Worm (Caenorhabditis elegans) whole organism, L1 larva: ENCODE results near the gene coq-3.
A peak's percentile ranks its signal among the peaks of the same experiment; 100 is the strongest.

Experiments
- C16A3.4 ChIP-seq: fragments of 150-350 bp; optimal IDR thresholded peaks from 2 replicates; lab custom pipeline; 2014; ENCODE audit warnings: missing biosample characterization, missing genetic modification characterization
- Y116A8C.19 ChIP-seq: sonication (generic microtip); optimal IDR thresholded peaks from 2 replicates; lab custom pipeline; 2016; ENCODE audit warnings: missing compliant biosample characterization, missing genetic modification characterization, borderline replicate concordance
- alr-1 ChIP-seq: fragments of 200-800 bp; sonication (Bioruptor generic); optimal IDR thresholded peaks from 2 replicates; lab custom pipeline; 2018; ENCODE audit warnings: borderline replicate concordance, mild to moderate bottlenecking, missing genetic modification characterization, missing compliant biosample characterization
- aly-2 ChIP-seq: fragments of 150-350 bp; optimal IDR thresholded peaks from 2 replicates; lab custom pipeline; 2014; ENCODE audit warnings: missing biosample characterization, missing genetic modification characterization
- blmp-1 ChIP-seq: fragments of 150-350 bp; optimal IDR thresholded peaks from 2 replicates; lab custom pipeline; 2014; ENCODE audit warnings: missing biosample characterization, missing genetic modification characterization
- ceh-82 ChIP-seq, 3 experiments: fragments of 150-350 bp in 1 of 3; sonication (generic microtip) in 2 of 3; optimal IDR thresholded peaks; 2 replicates each; lab custom pipeline; 2014 to 2017; ENCODE audit warnings: missing biosample characterization in 3 of 3, missing genetic modification characterization in 3 of 3
- ceh-90 ChIP-seq: sonication (generic microtip); optimal IDR thresholded peaks from 2 replicates; lab custom pipeline; 2016; ENCODE audit warnings: missing genetic modification characterization, missing compliant biosample characterization
- ces-1 ChIP-seq: fragments of 150-350 bp; optimal IDR thresholded peaks from 2 replicates; lab custom pipeline; 2014; ENCODE audit warnings: missing biosample characterization, missing genetic modification reagents, missing genetic modification characterization
- dpl-1 ChIP-seq, 3 experiments: fragments of 150-350 bp in 2 of 3; sonication (generic microtip) in 1 of 3; optimal IDR thresholded peaks; 2 replicates each; lab custom pipeline; 2014 to 2017; ENCODE audit warnings: missing biosample characterization in 3 of 3, missing genetic modification characterization in 3 of 3, missing genetic modification reagents in 3 of 3
- dsc-1 ChIP-seq: sonication (generic microtip); optimal IDR thresholded peaks from 2 replicates; lab custom pipeline; 2016; ENCODE audit warnings: mild to moderate bottlenecking, missing genetic modification characterization, missing compliant biosample characterization
- efl-3 ChIP-seq: fragments of 200-800 bp; sonication (Bioruptor generic); optimal IDR thresholded peaks from 2 replicates; lab custom pipeline; 2018; ENCODE audit warnings: mild to moderate bottlenecking, missing genetic modification characterization, missing compliant biosample characterization
- egl-13 ChIP-seq: sonication (generic microtip); optimal IDR thresholded peaks from 2 replicates; lab custom pipeline; 2016; ENCODE audit warnings: missing genotype, missing genetic modification reagents, missing genetic modification characterization, missing compliant biosample characterization
- egl-27 ChIP-seq, 2 experiments: fragments of 150-350 bp in 1 of 2; sonication (generic microtip); optimal IDR thresholded peaks; 3 replicates each; lab custom pipeline; 2017 to 2018; ENCODE audit warnings: missing biosample characterization in 2 of 2, missing genetic modification characterization in 2 of 2, missing genetic modification reagents in 2 of 2
- elt-2 ChIP-seq: sonication (generic microtip); optimal IDR thresholded peaks from 2 replicates; lab custom pipeline; 2016; ENCODE audit warnings: missing genetic modification characterization, mild to moderate bottlenecking, inconsistent platforms, missing compliant biosample characterization, missing genetic modification reagents
- ets-5 ChIP-seq: fragments of 200-800 bp; sonication (Bioruptor generic); IDR thresholded peaks from 2 replicates; pipeline ENCODE4 v1.3.6; 2022; ENCODE audit warnings: missing genetic modification characterization, missing compliant biosample characterization
- fkh-4 ChIP-seq: sonication (generic microtip); optimal IDR thresholded peaks from 2 replicates; lab custom pipeline; 2016; ENCODE audit warnings: missing compliant biosample characterization, missing genetic modification characterization, borderline replicate concordance
- grh-1 ChIP-seq: fragments of 200-800 bp; sonication (Bioruptor generic); IDR thresholded peaks from 2 replicates; pipeline ENCODE4 v1.3.6; 2022; ENCODE audit warnings: missing genetic modification reagents, missing genetic modification characterization, missing compliant biosample characterization
- hlh-17 ChIP-seq: fragments of 200-800 bp; sonication (Bioruptor generic); optimal IDR thresholded peaks from 2 replicates; lab custom pipeline; 2018; ENCODE audit warnings: missing genetic modification characterization, mild to moderate bottlenecking, missing compliant biosample characterization, moderate library complexity, borderline replicate concordance
- hlh-4 ChIP-seq: sonication (generic microtip); optimal IDR thresholded peaks from 2 replicates; lab custom pipeline; 2016; ENCODE audit warnings: mild to moderate bottlenecking, missing genetic modification characterization, missing compliant biosample characterization
- hpl-2 ChIP-seq: fragments of 150-350 bp; optimal IDR thresholded peaks from 2 replicates; lab custom pipeline; 2014; ENCODE audit warnings: missing biosample characterization, missing genetic modification reagents, missing genetic modification characterization
- irx-1 ChIP-seq: sonication (generic microtip); optimal IDR thresholded peaks from 2 replicates; lab custom pipeline; 2016; ENCODE audit warnings: missing genetic modification characterization, missing compliant biosample characterization
- jun-1 ChIP-seq: fragments of 150-350 bp; optimal IDR thresholded peaks from 2 replicates; lab custom pipeline; 2014; ENCODE audit warnings: missing biosample characterization, missing genetic modification reagents, missing genetic modification characterization
- lin-13 ChIP-seq: fragments of 150-350 bp; optimal IDR thresholded peaks from 2 replicates; lab custom pipeline; 2014; ENCODE audit warnings: missing biosample characterization, missing genetic modification reagents, missing genetic modification characterization
- lin-14 ChIP-seq: fragments of 200-800 bp; sonication (Bioruptor generic); optimal IDR thresholded peaks from 2 replicates; lab custom pipeline; 2018; ENCODE audit warnings: mild to moderate bottlenecking, missing genetic modification characterization, moderate library complexity, missing compliant biosample characterization
- lin-15B ChIP-seq: fragments of 150-350 bp; sonication (generic microtip); optimal IDR thresholded peaks from 3 replicates; lab custom pipeline; 2014; ENCODE audit warnings: missing biosample characterization, missing genetic modification characterization
- lin-39 ChIP-seq: fragments of 150-350 bp; optimal IDR thresholded peaks from 2 replicates; lab custom pipeline; 2014; ENCODE audit warnings: missing biosample characterization, missing genetic modification reagents, missing genetic modification characterization
- lir-3 ChIP-seq: sonication (generic microtip); optimal IDR thresholded peaks from 2 replicates; lab custom pipeline; 2016; ENCODE audit warnings: mild to moderate bottlenecking, missing genetic modification characterization, moderate library complexity, missing compliant biosample characterization; ENCODE audit not compliant: poor library complexity
- lsy-2 ChIP-seq, 2 experiments: fragments of 150-350 bp; optimal IDR thresholded peaks; 2 replicates each; lab custom pipeline; 2014; ENCODE audit warnings: missing biosample characterization in 2 of 2, missing genetic modification characterization in 2 of 2
- mdl-1 ChIP-seq, 2 experiments: fragments of 150-350 bp; optimal IDR thresholded peaks; 2 replicates each; lab custom pipeline; 2014 to 2017; ENCODE audit warnings: missing biosample characterization in 2 of 2, missing genetic modification characterization in 2 of 2, inconsistent platforms in 1 of 2
- nhr-11 ChIP-seq: fragments of 150-350 bp; optimal IDR thresholded peaks from 2 replicates; lab custom pipeline; 2014; ENCODE audit warnings: missing biosample characterization, missing genetic modification characterization
- nhr-19 ChIP-seq: fragments of 200-800 bp; sonication (Bioruptor generic); conservative IDR thresholded peaks from 2 replicates; pipeline ENCODE4 v1.3.6; 2022; ENCODE audit warnings: missing genetic modification characterization, missing compliant biosample characterization
- nhr-20 ChIP-seq: sonication (generic microtip); optimal IDR thresholded peaks from 2 replicates; lab custom pipeline; 2016; ENCODE audit warnings: mild to moderate bottlenecking, missing genetic modification characterization, missing compliant biosample characterization
- nhr-28 ChIP-seq: fragments of 150-350 bp; optimal IDR thresholded peaks from 2 replicates; lab custom pipeline; 2014; ENCODE audit warnings: missing biosample characterization, missing genetic modification characterization
- nhr-47 ChIP-seq: sonication (generic microtip); optimal IDR thresholded peaks from 2 replicates; lab custom pipeline; 2016; ENCODE audit warnings: mild to moderate bottlenecking, missing genetic modification characterization, moderate library complexity, missing compliant biosample characterization
- nhr-85 ChIP-seq: sonication (generic microtip); peaks from one replicate; lab custom pipeline; 2016; ENCODE audit warnings: missing genetic modification characterization, inconsistent platforms, missing compliant biosample characterization
- skn-1 ChIP-seq: fragments of 150-350 bp; optimal IDR thresholded peaks from 2 replicates; lab custom pipeline; 2014; ENCODE audit warnings: missing biosample characterization, missing genetic modification characterization
- snu-23 ChIP-seq: sonication (generic microtip); optimal IDR thresholded peaks from 2 replicates; lab custom pipeline; 2016; ENCODE audit warnings: missing genetic modification characterization, missing compliant biosample characterization
- tbx-2 ChIP-seq: sonication (generic microtip); optimal IDR thresholded peaks from 2 replicates; lab custom pipeline; 2016; ENCODE audit warnings: missing genetic modification characterization, missing compliant biosample characterization
- tlp-1 ChIP-seq: fragments of 150-350 bp; optimal IDR thresholded peaks from 2 replicates; lab custom pipeline; 2014; ENCODE audit warnings: missing biosample characterization, missing genetic modification characterization
- unc-30 ChIP-seq: sonication (generic microtip); optimal IDR thresholded peaks from 2 replicates; lab custom pipeline; 2017; ENCODE audit warnings: missing biosample characterization, missing genetic modification characterization
- unc-86 ChIP-seq: sonication (generic microtip); optimal IDR thresholded peaks from 2 replicates; lab custom pipeline; 2016; ENCODE audit warnings: missing genetic modification characterization, missing compliant biosample characterization
- unc-98 ChIP-seq: fragments of 200-800 bp; sonication (Bioruptor generic); IDR thresholded peaks from 2 replicates; pipeline ENCODE4 v1.3.6; 2022; ENCODE audit warnings: missing genetic modification characterization, missing compliant biosample characterization
- vab-15 ChIP-seq: sonication (generic microtip); optimal IDR thresholded peaks from 2 replicates; lab custom pipeline; 2017; ENCODE audit warnings: missing genotype, mild to moderate bottlenecking, missing genetic modification characterization, missing compliant biosample characterization
- xbp-1 ChIP-seq: sonication (generic microtip); optimal IDR thresholded peaks from 2 replicates; lab custom pipeline; 2016; ENCODE audit warnings: missing genetic modification characterization, missing compliant biosample characterization
- zag-1 ChIP-seq: fragments of 150-350 bp; optimal IDR thresholded peaks from 2 replicates; lab custom pipeline; 2014; ENCODE audit warnings: missing biosample characterization, missing genetic modification characterization
- zip-4 ChIP-seq: fragments of 200-800 bp; sonication (Bioruptor generic); optimal IDR thresholded peaks from 2 replicates; lab custom pipeline; 2018; ENCODE audit warnings: mild to moderate bottlenecking, missing genetic modification characterization, moderate library complexity, missing compliant biosample characterization
- ztf-4 ChIP-seq: fragments of 150-350 bp; optimal IDR thresholded peaks from 2 replicates; lab custom pipeline; 2014; ENCODE audit warnings: missing biosample characterization, missing genetic modification characterization

Gene coq-3

DNA sequence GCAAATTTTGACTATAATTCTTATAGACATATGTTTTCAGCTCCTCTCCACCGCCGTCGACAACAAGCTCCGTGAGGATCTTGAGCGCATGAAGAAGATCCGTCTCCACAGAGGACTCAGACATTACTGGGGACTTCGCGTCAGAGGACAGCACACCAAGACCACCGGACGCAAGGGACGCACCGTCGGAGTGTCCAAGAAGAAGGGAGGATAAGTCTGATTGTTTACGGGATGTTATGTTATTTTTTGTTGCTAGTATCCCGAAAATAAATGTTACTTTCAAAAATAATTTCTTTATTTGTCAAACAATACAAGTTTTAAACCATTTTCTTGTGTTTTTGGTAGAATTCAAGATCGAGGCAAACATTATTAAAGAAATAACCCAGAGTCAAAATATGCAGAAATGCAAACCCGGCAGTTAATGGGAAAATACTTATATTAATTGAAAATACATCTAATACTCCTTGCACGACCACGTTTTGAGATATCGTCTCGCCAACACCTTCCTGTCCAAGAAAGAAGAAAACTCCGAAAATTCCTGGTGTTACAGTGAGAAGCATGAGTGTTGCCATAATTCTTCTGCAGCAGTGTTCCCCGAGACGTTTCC, 30.1 kb upstream of the coq-3 start:
- TF ChIP-seq nhr-85 (tag; lab: Kevin White, UChicago) (peak; percentile 31), unc-30 (tag; lab: Kevin White, UChicago) (no peak)

DNA sequence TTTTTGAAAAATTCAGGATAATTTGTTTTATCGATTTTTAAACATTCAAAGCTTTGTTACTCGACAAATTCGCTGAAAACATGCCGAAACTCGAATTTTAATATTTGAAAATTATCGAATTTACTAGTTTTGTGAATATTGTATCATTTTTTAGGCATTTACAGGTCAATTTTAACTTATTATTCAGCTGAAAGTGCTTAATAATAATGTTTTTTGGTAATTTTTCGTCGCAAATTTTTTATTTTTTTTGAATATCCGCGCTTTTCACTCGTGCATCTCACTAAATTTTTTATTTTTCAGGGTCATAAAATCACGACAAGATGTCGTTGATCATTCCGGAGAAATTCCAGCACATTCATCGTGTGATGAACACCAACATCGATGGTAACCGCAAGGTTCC, 29.3 kb upstream of the coq-3 start, which contains the start of gene rps-18:
rps-18 (plus strand) TSS at position 301 of the 400 bp plus-strand sequence.
- no peak for TF ChIP-seq unc-86 (tag; lab: Kevin White, UChicago)
- no peak for TF ChIP-seq snu-23 (GFP tag; lab: Kevin White, UChicago)
- TF ChIP-seq hlh-4 (tag; lab: Kevin White, UChicago): no peak
- TF ChIP-seq dpl-1 (GFP tag; optimal IDR thresholded peaks at IDR 0.05; lab: Kevin White, UChicago): no peak
- no peak for TF ChIP-seq zag-1 (tag; lab: Kevin White, UChicago)
- TF ChIP-seq lin-15B (tag; lab: Kevin White, UChicago): no peak
- no peak for TF ChIP-seq lin-39 (tag; lab: Kevin White, UChicago)
- no peak for TF ChIP-seq fkh-4
- TF ChIP-seq skn-1: no peak
- no peak for TF ChIP-seq xbp-1
- TF ChIP-seq jun-1 (tag; lab: Kevin White, UChicago): no peak
- TF ChIP-seq nhr-19 (GFP tag; lab: Robert Waterston, UW): no peak
- TF ChIP-seq efl-3 (GFP tag; lab: Kevin White, UChicago): no peak
- TF ChIP-seq vab-15 (tag; lab: Kevin White, UChicago): no peak
- no peak for TF ChIP-seq mdl-1 (tag; optimal IDR thresholded peaks at IDR 0.05; lab: Kevin White, UChicago)
- no peak for TF ChIP-seq dsc-1 (tag; lab: Kevin White, UChicago)
- TF ChIP-seq nhr-20 (tag; lab: Kevin White, UChicago): no peak
- no peak for TF ChIP-seq nhr-47

DNA sequence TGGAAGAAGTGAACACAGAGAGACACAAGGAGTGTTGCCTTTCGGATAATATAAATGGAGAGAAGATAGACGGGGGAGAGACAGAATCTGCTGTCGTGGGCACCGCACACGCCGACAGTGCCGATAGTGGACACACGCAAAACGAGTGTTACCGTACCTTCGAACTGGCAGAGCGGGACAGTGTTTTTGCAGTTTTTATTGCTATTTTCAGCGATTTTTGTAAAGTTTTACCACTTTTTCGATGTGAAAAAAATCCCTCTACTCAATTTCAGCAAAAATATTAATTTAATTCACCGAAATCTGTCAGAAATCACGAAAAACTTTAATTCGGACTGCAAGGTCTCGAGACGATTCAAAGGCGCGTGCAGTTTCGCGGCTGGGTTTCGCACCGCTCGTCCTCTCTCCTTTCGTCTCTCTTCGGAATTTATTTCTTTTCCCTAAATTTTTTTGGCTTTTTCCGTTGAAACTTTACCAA, 28.8 kb upstream of the coq-3 start, which contains the start of gene sec-61.A:
sec-61.A (minus strand) TSS at position 387 of the 475 bp plus-strand sequence.
- TF ChIP-seq alr-1 (no peak), lsy-2 (tag; optimal IDR thresholded peaks at IDR 0.05; lab: Kevin White, UChicago) (peak; percentile 97 to 99), efl-3 (GFP tag; lab: Kevin White, UChicago) (peak; percentile 31), unc-98 (GFP tag; lab: Robert Waterston, UW) (no peak), lin-13 (GFP tag; lab: Kevin White, UChicago) (peak; percentile 60), grh-1 (peak; percentile 82), lin-14 (GFP tag; lab: Kevin White, UChicago) (peak; percentile 90), egl-27 (tag; optimal IDR thresholded peaks at IDR 0.05; lab: Kevin White, UChicago) (peak in 1 of 2 experiments; percentile 27), aly-2 (tag; lab: Kevin White, UChicago) (peak; percentile 57), jun-1 (tag; lab: Kevin White, UChicago) (peak; percentile 2), blmp-1 (tag; lab: Kevin White, UChicago) (peak; percentile 3), egl-13 (tag; lab: Kevin White, UChicago) (peak; percentile 63), hlh-17 (no peak), nhr-28 (tag; lab: Kevin White, UChicago) (no peak), dsc-1 (tag; lab: Kevin White, UChicago) (peak; percentile 78), tbx-2 (tag; lab: Kevin White, UChicago) (peak; percentile 89), skn-1 (peak; percentile 42), tlp-1 (tag; lab: Kevin White, UChicago) (no peak), hpl-2 (no peak), nhr-11 (tag; lab: Kevin White, UChicago) (no peak), unc-30 (tag; lab: Kevin White, UChicago) (no peak), elt-2 (tag; lab: Kevin White, UChicago) (peak; percentile 35), ceh-90 (tag; lab: Kevin White, UChicago) (peak; percentile 50), Y116A8C.19 (tag; lab: Kevin White, UChicago) (no peak), ztf-4 (tag; lab: Kevin White, UChicago) (no peak), ets-5 (GFP tag; lab: Robert Waterston, UW) (no peak), ceh-82 (tag; optimal IDR thresholded peaks at IDR 0.05; lab: Kevin White, UChicago) (peak in 2 of 3 experiments; percentile 34 to 47), nhr-19 (GFP tag; lab: Robert Waterston, UW) (peak; percentile 73), irx-1 (tag; lab: Kevin White, UChicago) (peak; percentile 80), zip-4 (GFP tag; lab: Kevin White, UChicago) (peak; percentile 64), dpl-1 (GFP tag; optimal IDR thresholded peaks at IDR 0.05; lab: Kevin White, UChicago) (peak; percentile 74 to 79 (median 78)), C16A3.4 (tag; lab: Kevin White, UChicago) (peak; percentile 40), lin-15B (tag; lab: Kevin White, UChicago) (peak; percentile 46), lir-3 (peak; percentile 25), ces-1 (GFP tag; lab: Kevin White, UChicago) (no peak)
